Worm (Caenorhabditis elegans): ENCODE measurements around the gene F22E5.11.
"Not testable (repeated sequence)": the region's sequence is repeated elsewhere in the genome, so short reads cannot be mapped to it uniquely, and the experiment has no call there.

ce11 chrII:2619148-2619547 is 25.2 kb downstream of the F22E5.11 start, which contains the start of gene msrp-6:
- not testable (repeated sequence) for TF ChIP-seq F13H6.1 (tag; optimal IDR thresholded peaks at IDR 0.05); eyg-1 (tag; optimal IDR thresholded peaks at IDR 0.05); hlh-30 (tag; optimal IDR thresholded peaks at IDR 0.05; ENCODE audit: insufficient read depth); ceh-9 (tag; optimal IDR thresholded peaks at IDR 0.05); nhr-11 (tag; optimal IDR thresholded peaks at IDR 0.05); pha-2 (tag; optimal IDR thresholded peaks at IDR 0.05); K02D7.2 (tag; optimal IDR thresholded peaks at IDR 0.05)
